Fruit fly (Drosophila melanogaster): Measurements from ENCODE around the gene Ugalt.

Gene Ugalt

dm6 chrX:2658258-2658853, 45.3 kb downstream of the Ugalt start (continued):
- TF ChIP-seq sug (tag; optimal IDR thresholded peaks at IDR 0.05) = peak; percentile 65
- TF ChIP-seq vvl (GFP tag; IDR thresholded peaks at IDR 0.05) = peak; percentile 38; the same call in 1 of the 2 replicates
- TF ChIP-seq corto (GFP tag; optimal IDR thresholded peaks at IDR 0.05) = no peak
- no peak for TF ChIP-seq knrl (GFP tag; IDR thresholded peaks at IDR 0.05; ENCODE audit: partially characterized antibody)
- TF ChIP-seq CG1529 (GFP tag; optimal IDR thresholded peaks at IDR 0.05) = no peak
- no peak for TF ChIP-seq slbo (GFP tag; IDR thresholded peaks at IDR 0.05)
- TF ChIP-seq Six4 (GFP tag; optimal IDR thresholded peaks at IDR 0.05) = no peak
- TF ChIP-seq Fer2 (tag; optimal IDR thresholded peaks at IDR 0.05) = no peak
- TF ChIP-seq CG7271 (tag; optimal IDR thresholded peaks at IDR 0.05) = no peak
- TF ChIP-seq gsb (GFP tag; IDR thresholded peaks at IDR 0.05) = no peak
- TF ChIP-seq Lim3 (GFP tag; IDR thresholded peaks at IDR 0.05) = no peak
- peak; percentile 11 for TF ChIP-seq ftz-f1 (GFP tag; optimal IDR thresholded peaks at IDR 0.05)
- no peak for TF ChIP-seq CG8359 (GFP tag; optimal IDR thresholded peaks at IDR 0.05; ENCODE audit: borderline replicate concordance)
- TF ChIP-seq H15 (GFP tag; IDR thresholded peaks at IDR 0.05) = no peak
- TF ChIP-seq Hr3 (GFP tag; optimal IDR thresholded peaks at IDR 0.05) = no peak
- TF ChIP-seq chm (GFP tag; IDR thresholded peaks at IDR 0.05) = peak; percentile 24; the same call in 1 of the 2 replicates
- no peak for TF ChIP-seq CG13624 (GFP tag; optimal IDR thresholded peaks at IDR 0.05)
- no peak for TF ChIP-seq klu (GFP tag; IDR thresholded peaks at IDR 0.05)
- TF ChIP-seq bsh (GFP tag; optimal IDR thresholded peaks at IDR 0.05) = no peak
- TF ChIP-seq Chrac-16 (GFP tag; optimal IDR thresholded peaks at IDR 0.05) = no peak
- no peak for TF ChIP-seq al (GFP tag; IDR thresholded peaks at IDR 0.05)
- TF ChIP-seq yki (optimal IDR thresholded peaks at IDR 0.05) = no peak
- TF ChIP-seq her (GFP tag; optimal IDR thresholded peaks at IDR 0.05) = no peak
- no peak for TF ChIP-seq CG7987 (GFP tag; optimal IDR thresholded peaks at IDR 0.05)
- no peak for TF ChIP-seq D (optimal IDR thresholded peaks at IDR 0.05)
- TF ChIP-seq D (GFP tag; optimal IDR thresholded peaks at IDR 0.05) = no peak
- no peak for TF ChIP-seq gsb-n (tag; optimal IDR thresholded peaks at IDR 0.05)
- TF ChIP-seq Nf-YA (GFP tag; IDR thresholded peaks at IDR 0.05) = no peak
- no peak for TF ChIP-seq CG42726 (GFP tag; IDR thresholded peaks at IDR 0.05; ENCODE audit: partially characterized antibody)
- no peak for TF ChIP-seq C15 (GFP tag; IDR thresholded peaks at IDR 0.05)
- TF ChIP-seq eyg (GFP tag; optimal IDR thresholded peaks at IDR 0.05) = no peak
- no peak for TF ChIP-seq Doc3 (GFP tag; IDR thresholded peaks at IDR 0.05; ENCODE audit: partially characterized antibody)
- TF ChIP-seq Rx (GFP tag; IDR thresholded peaks at IDR 0.05) = no peak
- no peak for TF ChIP-seq sna (GFP tag; IDR thresholded peaks at IDR 0.05; ENCODE audit: partially characterized antibody)
- TF ChIP-seq CG4820 (GFP tag; optimal IDR thresholded peaks at IDR 0.05) = no peak
- TF ChIP-seq vfl (GFP tag; optimal IDR thresholded peaks at IDR 0.05) = no peak
- TF ChIP-seq CHES-1-like (GFP tag; optimal IDR thresholded peaks at IDR 0.05) = no peak
- no peak for TF ChIP-seq CG8478 (optimal IDR thresholded peaks at IDR 0.05)
- TF ChIP-seq CrebB (tag; optimal IDR thresholded peaks at IDR 0.05) = no peak
- TF ChIP-seq unpg (GFP tag; optimal IDR thresholded peaks at IDR 0.05) = no peak
- peak; percentile 64 for TF ChIP-seq CG17385 (GFP tag; optimal IDR thresholded peaks at IDR 0.05)
- peak; percentile 36 for TF ChIP-seq cwo (GFP tag; optimal IDR thresholded peaks at IDR 0.05)
- TF ChIP-seq ems (GFP tag; optimal IDR thresholded peaks at IDR 0.05) = no peak
- TF ChIP-seq CG14860 (GFP tag; IDR thresholded peaks at IDR 0.05; ENCODE audit: partially characterized antibody) = no peak
- TF ChIP-seq CG12071 (GFP tag; optimal IDR thresholded peaks at IDR 0.05) = peak; percentile 21
- no peak for TF ChIP-seq CG14441 (GFP tag; IDR thresholded peaks at IDR 0.05)
- no peak for TF ChIP-seq CG12236 (GFP tag; optimal IDR thresholded peaks at IDR 0.05)
- TF ChIP-seq CG10147 (GFP tag; optimal IDR thresholded peaks at IDR 0.05) = no peak
- TF ChIP-seq Bteb2 (GFP tag; optimal IDR thresholded peaks at IDR 0.05) = no peak
- no peak for TF ChIP-seq Asciz (GFP tag; optimal IDR thresholded peaks at IDR 0.05)
- no peak for TF ChIP-seq CG18619 (GFP tag; optimal IDR thresholded peaks at IDR 0.05)
- no peak for TF ChIP-seq CG18011 (GFP tag; optimal IDR thresholded peaks at IDR 0.05)

Measured in whole organism, embryonic.